Fruit fly (Drosophila melanogaster) whole organism, embryonic: ENCODE results near the gene Col4a1.

Experiments used
- Ada2b ChIP-seq: fragments of 200-800 bp; sonication (Bioruptor generic); IDR thresholded peaks from 2 replicates; pipeline ENCODE4 v1.3.6; 2022; ENCODE audit warnings: missing biosample characterization, missing genetic modification characterization
- Bgb ChIP-seq: fragments of 200-800 bp; sonication (Bioruptor generic); IDR thresholded peaks from 2 replicates; pipeline ENCODE4 v1.3.6; 2022; ENCODE audit warnings: missing biosample characterization, missing genetic modification characterization; ENCODE audit not compliant: partially characterized antibody
- CG10959 ChIP-seq: fragments of 200-800 bp; sonication (Bioruptor generic); IDR thresholded peaks from 2 replicates; pipeline ENCODE4 v1.3.6; 2022; ENCODE audit warnings: missing biosample characterization, missing genetic modification characterization
- CG11504 ChIP-seq: fragments of 200-800 bp; sonication (Bioruptor generic); optimal IDR thresholded peaks from 3 replicates; lab custom pipeline; 2019; ENCODE audit warnings: missing biosample characterization, mild to moderate bottlenecking, missing genetic modification characterization, moderate library complexity
- CG12071 ChIP-seq: fragments of 200-800 bp; sonication (Bioruptor generic); optimal IDR thresholded peaks from 3 replicates; lab custom pipeline; 2018; ENCODE audit warnings: missing biosample characterization, mild to moderate bottlenecking, missing genetic modification characterization
- CG1529 ChIP-seq: fragments of 200-800 bp; sonication (Bioruptor generic); optimal IDR thresholded peaks from 3 replicates; lab custom pipeline; 2018; ENCODE audit warnings: missing biosample characterization, missing genetic modification characterization
- CG17328 ChIP-seq: fragments of 200-800 bp; sonication (Bioruptor generic); IDR thresholded peaks from 2 replicates; pipeline ENCODE4 v1.3.6; 2022; ENCODE audit warnings: missing biosample characterization, missing genetic modification characterization
- CG18599 ChIP-seq: fragments of 200-800 bp; sonication (Bioruptor generic); optimal IDR thresholded peaks from 3 replicates; lab custom pipeline; 2017; ENCODE audit warnings: missing biosample characterization, missing genetic modification characterization, mild to moderate bottlenecking, moderate library complexity, missing genetic modification reagents
- CG4707 ChIP-seq: fragments of 200-800 bp; sonication (Bioruptor generic); optimal IDR thresholded peaks from 2 replicates; lab custom pipeline; 2018; ENCODE audit warnings: missing biosample characterization, mild to moderate bottlenecking, missing genetic modification characterization, moderate library complexity
- CG4854 ChIP-seq: fragments of 200-800 bp; sonication (Bioruptor generic); optimal IDR thresholded peaks from 2 replicates; lab custom pipeline; 2016; ENCODE audit warnings: missing biosample characterization, missing genetic modification characterization, inconsistent platforms
- CG5180 ChIP-seq: fragments of 200-800 bp; sonication (Bioruptor generic); optimal IDR thresholded peaks from 3 replicates; lab custom pipeline; 2017; ENCODE audit warnings: missing biosample characterization, missing genetic modification characterization, mild to moderate bottlenecking, moderate library complexity, missing genetic modification reagents
- CG6254 ChIP-seq: fragments of 200-800 bp; sonication (Bioruptor generic); optimal IDR thresholded peaks from 3 replicates; lab custom pipeline; 2017; ENCODE audit warnings: mild to moderate bottlenecking, missing biosample characterization, missing genetic modification reagents, missing genetic modification characterization
- CG6854 ChIP-seq: fragments of 200-800 bp; sonication (Bioruptor generic); optimal IDR thresholded peaks from 3 replicates; lab custom pipeline; 2017; ENCODE audit warnings: missing biosample characterization, mild to moderate bottlenecking, missing genetic modification characterization
- CG7963 ChIP-seq: fragments of 200-800 bp; sonication (Bioruptor generic); IDR thresholded peaks from 3 replicates; pipeline ENCODE4 v1.3.6; 2022; ENCODE audit warnings: missing biosample characterization, missing genetic modification characterization; ENCODE audit not compliant: partially characterized antibody
- CG8089 ChIP-seq: fragments of 200-800 bp; sonication (Bioruptor generic); optimal IDR thresholded peaks from 3 replicates; lab custom pipeline; 2016; ENCODE audit warnings: missing biosample characterization, missing genetic modification characterization
- CG8388 ChIP-seq: fragments of 200-800 bp; sonication (Bioruptor generic); optimal IDR thresholded peaks from 2 replicates; lab custom pipeline; 2019; ENCODE audit warnings: missing biosample characterization, mild to moderate bottlenecking, missing genetic modification characterization, moderate library complexity
- CG9727 ChIP-seq: fragments of 200-800 bp; sonication (Bioruptor generic); optimal IDR thresholded peaks from 3 replicates; lab custom pipeline; 2017; ENCODE audit warnings: missing biosample characterization, mild to moderate bottlenecking, missing genetic modification characterization
- D ChIP-seq, 2 experiments: fragments of 200-800 bp in 1 of 2; fragments of >200 bp in 1 of 2; sonication (Bioruptor generic) in 1 of 2; optimal IDR thresholded peaks; 2 replicates in 1 of 2; 3 replicates in 1 of 2; lab custom pipeline; 2017; ENCODE audit warnings: mild to moderate bottlenecking in 1 of 2, missing biosample characterization in 1 of 2, missing genetic modification characterization in 1 of 2, missing genetic modification reagents in 1 of 2
- Drgx ChIP-seq: fragments of 200-800 bp; sonication (Bioruptor generic); IDR thresholded peaks from 2 replicates; pipeline ENCODE4 v1.3.6; 2022; ENCODE audit warnings: missing biosample characterization, missing genetic modification characterization
- E2f2 ChIP-seq: fragments of 200-800 bp; sonication (Bioruptor generic); IDR thresholded peaks from 2 replicates; pipeline ENCODE4 v1.3.6; 2022; ENCODE audit warnings: missing biosample characterization, missing genetic modification characterization
- Hand ChIP-seq: fragments of 200-800 bp; sonication (Bioruptor generic); optimal IDR thresholded peaks from 2 replicates; lab custom pipeline; 2017; ENCODE audit warnings: mild to moderate bottlenecking, missing biosample characterization, missing genetic modification reagents, missing genetic modification characterization
- Nf-YB ChIP-seq: fragments of 200-800 bp; sonication (Bioruptor generic); optimal IDR thresholded peaks from 3 replicates; lab custom pipeline; 2019; ENCODE audit warnings: missing biosample characterization, mild to moderate bottlenecking, missing genetic modification characterization, moderate library complexity
- Oaz ChIP-seq: fragments of 200-800 bp; sonication (Bioruptor generic); IDR thresholded peaks from 2 replicates; pipeline ENCODE4 v1.3.6; 2022; ENCODE audit warnings: missing biosample characterization, missing genetic modification characterization
- Spps ChIP-seq: fragments of 200-800 bp; sonication (Bioruptor generic); optimal IDR thresholded peaks from 2 replicates; lab custom pipeline; 2018; ENCODE audit warnings: missing biosample characterization, mild to moderate bottlenecking, missing genetic modification characterization
- Stat92E ChIP-seq, 3 experiments: fragments of >200 bp in 2 of 3; fragments of 200-800 bp in 1 of 3; sonication (Bioruptor generic) in 1 of 3; optimal IDR thresholded peaks; 2 replicates each; lab custom pipeline; 2017 to 2019; ENCODE audit warnings: missing biosample characterization in 3 of 3, missing genetic modification characterization in 3 of 3, mild to moderate bottlenecking in 1 of 3, moderate library complexity in 1 of 3
- ase ChIP-seq: fragments of 200-800 bp; sonication (Bioruptor generic); IDR thresholded peaks from 3 replicates; pipeline ENCODE4 v1.3.6; 2022; ENCODE audit warnings: missing biosample characterization, missing genetic modification characterization
- chif ChIP-seq, 2 experiments: fragments of 200-800 bp; sonication (Bioruptor generic); optimal IDR thresholded peaks; 3 replicates each; lab custom pipeline; 2016; ENCODE audit warnings: missing biosample characterization in 2 of 2, missing genetic modification characterization in 2 of 2
- da ChIP-seq: fragments of 200-800 bp; sonication (Bioruptor generic); optimal IDR thresholded peaks from 2 replicates; lab custom pipeline; 2016; ENCODE audit warnings: missing biosample characterization, missing genetic modification characterization
- dm ChIP-seq: fragments of 200-800 bp; sonication (Bioruptor generic); optimal IDR thresholded peaks from 3 replicates; lab custom pipeline; 2016; ENCODE audit warnings: missing biosample characterization, missing genetic modification characterization
- dysf ChIP-seq: fragments of 200-800 bp; sonication (Bioruptor generic); IDR thresholded peaks from 3 replicates; pipeline ENCODE4 v1.3.6; 2022; ENCODE audit warnings: missing biosample characterization, missing genetic modification characterization
- en ChIP-seq: fragments of 200-800 bp; sonication (Bioruptor generic); optimal IDR thresholded peaks from 2 replicates; lab custom pipeline; 2016; ENCODE audit warnings: missing biosample characterization, missing genetic modification characterization
- eyg ChIP-seq: fragments of 200-800 bp; sonication (Bioruptor generic); optimal IDR thresholded peaks from 3 replicates; lab custom pipeline; 2016; ENCODE audit warnings: missing biosample characterization, missing genetic modification characterization
- fd102C ChIP-seq: fragments of 200-800 bp; sonication (Bioruptor generic); optimal IDR thresholded peaks from 2 replicates; lab custom pipeline; 2018; ENCODE audit warnings: missing biosample characterization, mild to moderate bottlenecking, missing genetic modification characterization, moderate library complexity
- gfzf ChIP-seq: fragments of 200-800 bp; sonication (Bioruptor generic); optimal IDR thresholded peaks from 2 replicates; lab custom pipeline; 2016; ENCODE audit warnings: missing biosample characterization, mild to moderate bottlenecking, missing genetic modification characterization, moderate library complexity
- gt ChIP-seq: fragments of 200-800 bp; sonication (Bioruptor generic); IDR thresholded peaks from 2 replicates; pipeline ENCODE4 v1.3.6; 2022; ENCODE audit warnings: missing biosample characterization, missing genetic modification characterization
- ham ChIP-seq: fragments of 200-800 bp; sonication (Bioruptor generic); IDR thresholded peaks from 2 replicates; pipeline ENCODE4 v1.3.6; 2022; ENCODE audit warnings: missing biosample characterization, missing genetic modification characterization
- hth ChIP-seq: fragments of >200 bp; optimal IDR thresholded peaks from 2 replicates; lab custom pipeline; 2017; ENCODE audit warnings: inconsistent platforms
- lab ChIP-seq: fragments of 200-800 bp; sonication (Bioruptor generic); optimal IDR thresholded peaks from 3 replicates; lab custom pipeline; 2017; ENCODE audit warnings: missing biosample characterization, missing genetic modification characterization, mild to moderate bottlenecking, moderate library complexity, missing genetic modification reagents
- nerfin-1 ChIP-seq: fragments of 200-800 bp; sonication (Bioruptor generic); optimal IDR thresholded peaks from 3 replicates; lab custom pipeline; 2019; ENCODE audit warnings: missing biosample characterization, mild to moderate bottlenecking, missing genetic modification characterization, moderate library complexity
- nmo ChIP-seq: fragments of 200-800 bp; sonication (Bioruptor generic); optimal IDR thresholded peaks from 2 replicates; lab custom pipeline; 2018; ENCODE audit warnings: missing biosample characterization, mild to moderate bottlenecking, missing genetic modification characterization, moderate library complexity
- nom ChIP-seq: fragments of 200-800 bp; sonication (Bioruptor generic); optimal IDR thresholded peaks from 2 replicates; lab custom pipeline; 2017; ENCODE audit warnings: missing biosample characterization, missing genetic modification characterization, mild to moderate bottlenecking, moderate library complexity, missing genetic modification reagents
- pzg ChIP-seq: fragments of 200-800 bp; sonication (Bioruptor generic); optimal IDR thresholded peaks from 3 replicates; lab custom pipeline; 2018; ENCODE audit warnings: missing biosample characterization, mild to moderate bottlenecking, missing genetic modification characterization, moderate library complexity
- ro ChIP-seq: fragments of 200-800 bp; sonication (Bioruptor generic); IDR thresholded peaks from 2 replicates; pipeline ENCODE4 v1.3.6; 2022; ENCODE audit warnings: missing biosample characterization, missing genetic modification characterization
- tna ChIP-seq: fragments of 200-800 bp; sonication (Bioruptor generic); IDR thresholded peaks from 2 replicates; pipeline ENCODE4 v1.3.6; 2022; ENCODE audit warnings: missing biosample characterization, missing genetic modification characterization; ENCODE audit not compliant: partially characterized antibody
- vfl ChIP-seq: fragments of 200-800 bp; sonication (Bioruptor generic); optimal IDR thresholded peaks from 2 replicates; lab custom pipeline; 2016; ENCODE audit warnings: missing biosample characterization, missing genetic modification characterization
- wdn ChIP-seq: fragments of 200-800 bp; sonication (Bioruptor generic); IDR thresholded peaks from 2 replicates; pipeline ENCODE4 v1.3.6; 2022; ENCODE audit warnings: missing biosample characterization, missing genetic modification characterization

Col4a1 gene

dm6 chr2L:5009306-5010030 is 19.9 kb upstream of the Col4a1 start, which contains the start of gene Rtnl1 (continued):
- TF ChIP-seq dysf (GFP tag; lab: Robert Waterston, UW) = 0 out of 3 replicates have a peak, but pooled peaks have one; percentile 12
- peak; percentile 90 for TF ChIP-seq tna (GFP tag; lab: Robert Waterston, UW)
- no peak for TF ChIP-seq en (GFP tag; lab: Kevin White, UChicago)
- no peak for TF ChIP-seq hth
- no peak for TF ChIP-seq Stat92E (GFP tag; optimal IDR thresholded peaks at IDR 0.05; lab: Kevin White, UChicago)
- TF ChIP-seq E2f2 (GFP tag; lab: Robert Waterston, UW) = peak; percentile 93
- no peak for TF ChIP-seq Ada2b (GFP tag; lab: Robert Waterston, UW)
- peak; percentile 76 for TF ChIP-seq nmo (GFP tag; lab: Kevin White, UChicago)
- no peak for TF ChIP-seq Oaz (GFP tag; lab: Robert Waterston, UW)
- TF ChIP-seq CG12071 = no peak

dm6 chr2L:5010784-5011260 is 18.6 kb upstream of the Col4a1 start, which contains the start of the genes CG31917, Tfb5 and SelT:
Gene CG31917, minus strand, starts transcription at chr2L:5010834.
Gene Tfb5, minus strand, starts transcription at chr2L:5010834.
Gene SelT, plus strand, starts transcription at chr2L:5010922.
- TF ChIP-seq CG6254 = no peak
- peak; percentile 17 to 52 for TF ChIP-seq chif (GFP tag; optimal IDR thresholded peaks at IDR 0.05; lab: Kevin White, UChicago)
- TF ChIP-seq dm (GFP tag; lab: Kevin White, UChicago) = peak; percentile 62
- TF ChIP-seq CG18599 (GFP tag; lab: Kevin White, UChicago) = peak; percentile 43
- no peak for TF ChIP-seq D (optimal IDR thresholded peaks at IDR 0.05; lab: Kevin White, UChicago)
- TF ChIP-seq D (GFP tag; optimal IDR thresholded peaks at IDR 0.05; lab: Kevin White, UChicago) = no peak
- peak; percentile 39 for TF ChIP-seq CG4854 (GFP tag; lab: Kevin White, UChicago)
- TF ChIP-seq pzg = peak; percentile 83
- TF ChIP-seq Drgx (GFP tag; lab: Robert Waterston, UW) = no peak
- TF ChIP-seq wdn = peak; percentile 31; the same call in 1 of the 2 replicates
- TF ChIP-seq Bgb (GFP tag; lab: Robert Waterston, UW) = peak; percentile 75
- no peak for TF ChIP-seq ro (GFP tag; lab: Robert Waterston, UW)
- no peak for TF ChIP-seq CG17328 (GFP tag; lab: Robert Waterston, UW)
- TF ChIP-seq gt (GFP tag; lab: Robert Waterston, UW) = no peak
- no peak for TF ChIP-seq nom (GFP tag; lab: Kevin White, UChicago)
- no peak for TF ChIP-seq CG6854
- TF ChIP-seq fd102C (GFP tag; lab: Kevin White, UChicago) = no peak
- no peak for TF ChIP-seq en (GFP tag; lab: Kevin White, UChicago)
- TF ChIP-seq CG9727 (GFP tag; lab: Kevin White, UChicago) = peak; percentile 45
- TF ChIP-seq lab (GFP tag; lab: Kevin White, UChicago) = no peak
- TF ChIP-seq da (GFP tag; lab: Kevin White, UChicago) = no peak
- TF ChIP-seq nerfin-1 = peak; percentile 45
- TF ChIP-seq CG4707 (GFP tag; lab: Kevin White, UChicago) = no peak
- no peak for TF ChIP-seq ham
- TF ChIP-seq CG1529 (GFP tag; lab: Kevin White, UChicago) = no peak
- no peak for TF ChIP-seq Nf-YB (GFP tag; lab: Kevin White, UChicago)
- TF ChIP-seq ase (GFP tag; lab: Robert Waterston, UW) = no peak
- no peak for TF ChIP-seq CG5180
- TF ChIP-seq CG10959 (GFP tag; lab: Robert Waterston, UW) = no peak
- TF ChIP-seq Hand = no peak
- TF ChIP-seq CG8089 (GFP tag; lab: Kevin White, UChicago) = no peak
- no peak for TF ChIP-seq eyg (GFP tag; lab: Kevin White, UChicago)
- peak; percentile 58 for TF ChIP-seq vfl (GFP tag; lab: Kevin White, UChicago)
- no peak for TF ChIP-seq gfzf
- peak; percentile 65 for TF ChIP-seq CG11504 (tag; lab: Kevin White, UChicago)
- peak; percentile 3 for TF ChIP-seq Spps (tag; lab: Kevin White, UChicago)
- TF ChIP-seq CG7963 (GFP tag; lab: Robert Waterston, UW) = no peak
- peak; percentile 35 for TF ChIP-seq CG8388 (GFP tag; lab: Kevin White, UChicago)
